Worm (Caenorhabditis elegans): ENCODE measurements around the gene Y14H12A.1.
A peak's percentile ranks its signal among the peaks of the same experiment; 100 is the strongest.

The Y14H12A.1 gene

ce11 chrII:3957455-3958212 lies 35.4 kb upstream of the Y14H12A.1 start:
- TF ChIP-seq ceh-31 (tag; optimal IDR thresholded peaks at IDR 0.05) = peak; percentile 14
- TF ChIP-seq elt-4 (tag; optimal IDR thresholded peaks at IDR 0.05) = no peak
- peak; percentile 21 for TF ChIP-seq tbx-2 (tag; optimal IDR thresholded peaks at IDR 0.05)
- peak; percentile 14; the same call in 1 of the 2 replicates for TF ChIP-seq sox-2 (GFP tag; IDR thresholded peaks at IDR 0.05)
- peak; percentile 70 for TF ChIP-seq dve-1 (tag; optimal IDR thresholded peaks at IDR 0.05)
- no peak for TF ChIP-seq ceh-6 (GFP tag; optimal IDR thresholded peaks at IDR 0.05)

- TF ChIP-seq dve-1 (tag; optimal IDR thresholded peaks at IDR 0.05) (peak; percentile 70), unc-42 (tag; optimal IDR thresholded peaks at IDR 0.05) (peak; percentile 82), unc-3 (GFP tag; conservative IDR thresholded peaks at IDR 0.05) (no peak), unc-3 (tag; optimal IDR thresholded peaks at IDR 0.05) (no peak), odd-2 (tag; optimal IDR thresholded peaks at IDR 0.05) (no peak), pha-2 (tag; optimal IDR thresholded peaks at IDR 0.05) (no peak), ceh-24 (tag; optimal IDR thresholded peaks at IDR 0.05) (no peak), elt-2 (tag; optimal IDR thresholded peaks at IDR 0.05) (peak; percentile 30), rnt-1 (tag; optimal IDR thresholded peaks at IDR 0.05) (peak; percentile 22), hlh-15 (tag; optimal IDR thresholded peaks at IDR 0.05) (no peak), ceh-18 (tag; optimal IDR thresholded peaks at IDR 0.05) (peak; percentile 84), tbx-7 (tag; optimal IDR thresholded peaks at IDR 0.05) (peak; percentile 18), lim-6 (tag; optimal IDR thresholded peaks at IDR 0.05) (no peak), tbx-2 (tag; optimal IDR thresholded peaks at IDR 0.05) (peak; percentile 66), ceh-34 (tag; optimal IDR thresholded peaks at IDR 0.05) (peak; percentile 51), ref-2 (tag; optimal IDR thresholded peaks at IDR 0.05) (peak; percentile 18), sox-4 (tag; optimal IDR thresholded peaks at IDR 0.05) (no peak), T23F11.4 (GFP tag; optimal IDR thresholded peaks at IDR 0.05) (peak; percentile 22), nfya-1 (tag; optimal IDR thresholded peaks at IDR 0.05) (peak; percentile 41), hlh-30 (tag; optimal IDR thresholded peaks at IDR 0.05; ENCODE audit: insufficient read depth) (peak; percentile 75), ceh-9 (tag; optimal IDR thresholded peaks at IDR 0.05) (no peak), ttx-3 (tag; optimal IDR thresholded peaks at IDR 0.05) (no peak), ceh-31 (tag; optimal IDR thresholded peaks at IDR 0.05) (peak; percentile 14)
Measured at ce11 chrII:3958673-3959299, 34.2 kb upstream of the Y14H12A.1 start.

ce11 chrII:3959432-3960102 lies 33.4 kb upstream of the Y14H12A.1 start:
- TF ChIP-seq che-1 (tag; optimal IDR thresholded peaks at IDR 0.05) (no peak), ttx-3 (tag; optimal IDR thresholded peaks at IDR 0.05) (peak; percentile 12), elt-2 (tag; optimal IDR thresholded peaks at IDR 0.05) (no peak), unc-3 (GFP tag; conservative IDR thresholded peaks at IDR 0.05) (no peak), unc-3 (tag; optimal IDR thresholded peaks at IDR 0.05) (no peak), unc-42 (tag; optimal IDR thresholded peaks at IDR 0.05) (peak; percentile 11), lim-6 (tag; optimal IDR thresholded peaks at IDR 0.05) (no peak), nfya-1 (tag; optimal IDR thresholded peaks at IDR 0.05) (peak; percentile 31), tbx-2 (tag; optimal IDR thresholded peaks at IDR 0.05) (no peak), nhr-232 (tag; optimal IDR thresholded peaks at IDR 0.05) (no peak), ceh-14 (tag; optimal IDR thresholded peaks at IDR 0.05) (no peak), sox-4 (tag; optimal IDR thresholded peaks at IDR 0.05) (no peak), unc-55 (GFP tag; optimal IDR thresholded peaks at IDR 0.05) (peak; percentile 37), unc-86 (tag; optimal IDR thresholded peaks at IDR 0.05) (peak; percentile 35), ceh-2 (tag; optimal IDR thresholded peaks at IDR 0.05) (no peak), pha-2 (tag; optimal IDR thresholded peaks at IDR 0.05) (no peak), ceh-31 (tag; optimal IDR thresholded peaks at IDR 0.05) (peak; percentile 25)

ce11 chrII:3960276-3960675 lies 32.7 kb upstream of the Y14H12A.1 start:
- TF ChIP-seq pqm-1 (tag; optimal IDR thresholded peaks at IDR 0.05) (no peak), ceh-14 (tag; optimal IDR thresholded peaks at IDR 0.05) (no peak), F13H6.1 (tag; optimal IDR thresholded peaks at IDR 0.05) (no peak), nhr-11 (tag; optimal IDR thresholded peaks at IDR 0.05) (no peak), elt-4 (tag; optimal IDR thresholded peaks at IDR 0.05) (no peak), nfya-1 (tag; optimal IDR thresholded peaks at IDR 0.05) (no peak), pax-1 (tag; optimal IDR thresholded peaks at IDR 0.05) (no peak), hlh-6 (tag; optimal IDR thresholded peaks at IDR 0.05) (no peak)
